Fruit fly (Drosophila melanogaster) whole organism, embryonic: ENCODE data around the gene nol.

Experiments used
- Atf-2 ChIP-seq: fragments of 200-800 bp; sonication (Bioruptor generic); optimal IDR thresholded peaks from 2 replicates; lab custom pipeline; 2016; ENCODE audit warnings: missing biosample characterization, missing genetic modification characterization
- CG14710 ChIP-seq: fragments of 200-800 bp; sonication (Bioruptor generic); optimal IDR thresholded peaks from 3 replicates; lab custom pipeline; 2019; ENCODE audit warnings: missing biosample characterization, mild to moderate bottlenecking, missing genetic modification characterization, moderate library complexity
- CG1603 ChIP-seq: fragments of 200-800 bp; sonication (Bioruptor generic); optimal IDR thresholded peaks from 2 replicates; lab custom pipeline; 2019; ENCODE audit warnings: missing biosample characterization, mild to moderate bottlenecking, missing genetic modification characterization, moderate library complexity
- CG2678 ChIP-seq: fragments of 200-800 bp; sonication (Bioruptor generic); optimal IDR thresholded peaks from 3 replicates; lab custom pipeline; 2019; ENCODE audit warnings: missing biosample characterization, mild to moderate bottlenecking, missing genetic modification characterization, moderate library complexity
- CG32767 ChIP-seq: fragments of 200-800 bp; sonication (Bioruptor generic); IDR thresholded peaks from 2 replicates; pipeline ENCODE4 v1.3.6; 2022; ENCODE audit warnings: missing biosample characterization, missing genetic modification characterization
- CG33557 ChIP-seq: fragments of 200-800 bp; sonication (Bioruptor generic); optimal IDR thresholded peaks from 2 replicates; lab custom pipeline; 2019; ENCODE audit warnings: missing biosample characterization, mild to moderate bottlenecking, missing genetic modification characterization, moderate library complexity
- ab ChIP-seq: fragments of 200-800 bp; sonication (Bioruptor generic); optimal IDR thresholded peaks from 2 replicates; lab custom pipeline; 2016; ENCODE audit warnings: missing biosample characterization, missing genetic modification characterization
- grn ChIP-seq: fragments of 200-800 bp; sonication (Bioruptor generic); optimal IDR thresholded peaks from 3 replicates; lab custom pipeline; 2017; ENCODE audit warnings: missing biosample characterization, missing genetic modification characterization
- hbn ChIP-seq: fragments of 200-800 bp; sonication (Bioruptor generic); IDR thresholded peaks from 2 replicates; pipeline ENCODE4 v1.3.6; 2022; ENCODE audit warnings: missing biosample characterization, missing genetic modification characterization; ENCODE audit not compliant: partially characterized antibody
- psq ChIP-seq: fragments of 200-800 bp; sonication (Bioruptor generic); optimal IDR thresholded peaks from 2 replicates; lab custom pipeline; 2017; ENCODE audit warnings: missing biosample characterization, missing genetic modification characterization
- sens-2 ChIP-seq: fragments of 200-800 bp; sonication (Bioruptor generic); IDR thresholded peaks from 2 replicates; pipeline ENCODE4 v1.3.6; 2022; ENCODE audit warnings: missing biosample characterization, missing genetic modification characterization

DNA sequence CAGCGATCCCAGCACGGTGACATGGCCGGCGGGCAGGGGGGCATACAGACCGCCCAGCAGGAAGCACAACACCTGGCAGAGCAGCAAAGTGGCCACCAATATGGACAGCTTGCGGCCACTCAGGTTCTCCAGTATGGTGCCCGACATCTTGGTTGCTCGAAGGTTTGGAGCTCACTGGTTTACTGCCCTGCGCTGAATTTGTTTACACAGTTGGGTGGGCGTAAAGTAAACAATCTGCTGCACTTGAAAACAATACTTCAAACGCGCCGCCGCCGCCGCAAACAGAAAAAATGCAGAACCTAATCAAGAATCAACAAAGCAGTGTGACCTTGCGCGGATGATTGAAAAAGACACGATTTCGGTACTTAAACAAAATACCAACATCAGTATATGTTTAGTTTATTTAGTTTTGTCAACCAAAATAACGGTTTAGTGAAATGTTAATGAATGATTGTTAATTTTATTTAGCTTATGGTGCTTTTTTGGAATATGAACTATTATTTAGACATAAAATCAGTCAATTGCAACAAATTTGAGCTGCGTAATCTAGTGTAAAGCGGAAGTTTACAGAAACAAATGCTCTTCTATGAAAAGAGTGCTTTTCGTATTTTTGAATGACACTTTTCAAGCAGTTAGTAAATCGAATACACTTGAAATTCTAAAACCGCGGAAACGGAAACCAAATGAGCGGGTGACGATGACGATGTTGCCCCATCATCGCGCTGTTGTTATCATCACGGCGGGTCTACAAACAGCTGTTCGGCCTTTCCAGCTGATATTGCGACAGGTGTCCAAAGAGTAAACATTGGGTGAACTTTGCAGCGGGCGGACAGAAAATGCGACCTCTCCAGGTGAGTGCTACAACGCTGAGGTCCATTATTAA lies 38.9 kb downstream of the nol start, which contains the start of the genes wls and Adck5:
- peak; percentile 57 for TF ChIP-seq CG1603 (tag; lab: Kevin White, UChicago)
- TF ChIP-seq grn (GFP tag; lab: Kevin White, UChicago), result no peak
- no peak for TF ChIP-seq CG33557 (GFP tag; lab: Kevin White, UChicago)
- no peak for TF ChIP-seq CG32767 (GFP tag; lab: Robert Waterston, UW)
- TF ChIP-seq CG14710, result peak; percentile 81
- TF ChIP-seq CG2678 (tag; lab: Kevin White, UChicago), result no peak
- TF ChIP-seq sens-2 (GFP tag; lab: Robert Waterston, UW), result no peak
- TF ChIP-seq ab (GFP tag; lab: Kevin White, UChicago), result no peak
- TF ChIP-seq Atf-2 (GFP tag; lab: Kevin White, UChicago), result no peak
- 0 out of 2 replicates have a peak, but pooled peaks have one; percentile 27 for TF ChIP-seq hbn (GFP tag; lab: Robert Waterston, UW)
- TF ChIP-seq psq (GFP tag; lab: Kevin White, UChicago), result no peak
